Fruit fly (Drosophila melanogaster): Measurements from ENCODE around the gene TM9SF4.

TM9SF4 gene

dm6 chr2L:13778648-13779047, 31.9 kb downstream of the TM9SF4 start (continued):
- TF ChIP-seq CG3281 (GFP tag; optimal IDR thresholded peaks at IDR 0.05) (peak; percentile 52), CG8281 (tag; optimal IDR thresholded peaks at IDR 0.05) (no peak), Ravus (GFP tag; IDR thresholded peaks at IDR 0.05) (peak; percentile 31), Mes4 (GFP tag; optimal IDR thresholded peaks at IDR 0.05) (peak; percentile 6), CG1792 (GFP tag; optimal IDR thresholded peaks at IDR 0.05) (peak; percentile 14), CG17385 (GFP tag; optimal IDR thresholded peaks at IDR 0.05) (peak; percentile 75), Hmx (GFP tag; optimal IDR thresholded peaks at IDR 0.05) (peak; percentile 11), repo (GFP tag; optimal IDR thresholded peaks at IDR 0.05) (peak; percentile 23), Fer2 (tag; optimal IDR thresholded peaks at IDR 0.05) (no peak), CoRest (tag; optimal IDR thresholded peaks at IDR 0.05) (peak; percentile 82), HLH3B (GFP tag; IDR thresholded peaks at IDR 0.05) (peak; percentile 19; the same call in 1 of the 2 replicates), Hand (GFP tag; optimal IDR thresholded peaks at IDR 0.05) (peak; percentile 28), CG7745 (tag; optimal IDR thresholded peaks at IDR 0.05) (no peak), phol (tag; optimal IDR thresholded peaks at IDR 0.05) (peak; percentile 43), ham (GFP tag; IDR thresholded peaks at IDR 0.05) (no peak), bab2 (GFP tag; optimal IDR thresholded peaks at IDR 0.05) (peak; percentile 51), CG12659 (GFP tag; optimal IDR thresholded peaks at IDR 0.05) (peak; percentile 69), emc (GFP tag; optimal IDR thresholded peaks at IDR 0.05) (no peak), CG8944 (GFP tag; optimal IDR thresholded peaks at IDR 0.05) (peak; percentile 32), Antp (GFP tag; optimal IDR thresholded peaks at IDR 0.05) (peak; percentile 19), B-H1 (GFP tag; IDR thresholded peaks at IDR 0.05) (peak; percentile 33; the same call in 1 of the 3 replicates), Atf3 (GFP tag; optimal IDR thresholded peaks at IDR 0.05) (peak; percentile 17), croc (GFP tag; conservative IDR thresholded peaks at IDR 0.05) (no peak; the same call in 2 of the 3 replicates), CG2120 (GFP tag; optimal IDR thresholded peaks at IDR 0.05) (peak; percentile 77), CG30403 (GFP tag; optimal IDR thresholded peaks at IDR 0.05) (peak; percentile 76), Hmr (GFP tag; optimal IDR thresholded peaks at IDR 0.05) (peak; percentile 77), CG34224 (GFP tag; IDR thresholded peaks at IDR 0.05; ENCODE audit: partially characterized antibody) (no peak), GATAe (GFP tag; conservative IDR thresholded peaks at IDR 0.05) (no peak), slou (GFP tag; optimal IDR thresholded peaks at IDR 0.05) (peak; percentile 36), CG13424 (tag; optimal IDR thresholded peaks at IDR 0.05) (peak; percentile 66), tll (GFP tag; optimal IDR thresholded peaks at IDR 0.05) (no peak), CG11696 (GFP tag; IDR thresholded peaks at IDR 0.05) (no peak), CG8924 (tag; optimal IDR thresholded peaks at IDR 0.05) (peak; percentile 81), CG6791 (GFP tag; IDR thresholded peaks at IDR 0.05; ENCODE audit: partially characterized antibody) (no peak), H2.0 (GFP tag; IDR thresholded peaks at IDR 0.05) (0 out of 2 replicates have a peak, but pooled peaks have one; percentile 7), CG8388 (GFP tag; optimal IDR thresholded peaks at IDR 0.05) (peak; percentile 60), CG16863 (GFP tag; optimal IDR thresholded peaks at IDR 0.05) (peak; percentile 8), HLHmδ (GFP tag; optimal IDR thresholded peaks at IDR 0.05) (no peak), CG31224 (GFP tag; IDR thresholded peaks at IDR 0.05) (peak; percentile 9; the same call in 1 of the 2 replicates), da (GFP tag; optimal IDR thresholded peaks at IDR 0.05) (peak; percentile 38), CG17361 (GFP tag; IDR thresholded peaks at IDR 0.05) (peak; percentile 65), z (GFP tag; IDR thresholded peaks at IDR 0.05) (no peak), ttk (GFP tag; IDR thresholded peaks at IDR 0.05) (peak; percentile 27; the same call in 1 of the 2 replicates), sqz (GFP tag; optimal IDR thresholded peaks at IDR 0.05) (no peak), caup (GFP tag; optimal IDR thresholded peaks at IDR 0.05; ENCODE audit: severe bottlenecking) (peak; percentile 66), odd (GFP tag; optimal IDR thresholded peaks at IDR 0.05) (peak; percentile 47), Six4 (GFP tag; optimal IDR thresholded peaks at IDR 0.05) (peak; percentile 5), disco-r (GFP tag; optimal IDR thresholded peaks at IDR 0.05) (no peak), Med (GFP tag) (peak; percentile 89), CG14014 (GFP tag; IDR thresholded peaks at IDR 0.05) (peak; percentile 59), jumu (GFP tag; optimal IDR thresholded peaks at IDR 0.05) (no peak)
